Worm (Caenorhabditis elegans): ENCODE data around the gene grl-19.
A peak's percentile ranks its signal among the peaks of the same experiment; 100 is the strongest.

Gene grl-19

ce11 chrIV:282008-282407 lies 29.7 kb upstream of the grl-19 start (continued):
- TF ChIP-seq daf-16 (GFP tag; optimal IDR thresholded peaks at IDR 0.05) (no peak), daf-16 (tag; optimal IDR thresholded peaks at IDR 0.05) (peak; percentile 67), nhr-28 (tag; optimal IDR thresholded peaks at IDR 0.05) (peak; percentile 12), unc-62 (GFP tag; optimal IDR thresholded peaks at IDR 0.05 in 1 of 2) (peak in 1 of 2 experiments; percentile 61), unc-62 (tag; optimal IDR thresholded peaks at IDR 0.05) (no peak)

ce11 chrIV:281247-281646 lies 28.9 kb upstream of the grl-19 start:
- TF ChIP-seq dmd-8 (GFP tag; IDR thresholded peaks at IDR 0.05) (0 out of 2 replicates have a peak, but pooled peaks have one; percentile 40), egl-43 (GFP tag; IDR thresholded peaks at IDR 0.05) (0 out of 2 replicates have a peak, but pooled peaks have one; percentile 48), set-16 (GFP tag; IDR thresholded peaks at IDR 0.05) (peak; percentile 79)

- TF ChIP-seq dpl-1 (GFP tag; optimal IDR thresholded peaks at IDR 0.05) (no peak), nhr-28 (tag; optimal IDR thresholded peaks at IDR 0.05) (no peak), egl-27 (tag; optimal IDR thresholded peaks at IDR 0.05) (no peak), unc-62 (GFP tag; optimal IDR thresholded peaks at IDR 0.05 in 1 of 2) (peak in 1 of 2 experiments; percentile 64), unc-62 (tag; optimal IDR thresholded peaks at IDR 0.05) (no peak), dmd-8 (GFP tag; IDR thresholded peaks at IDR 0.05) (no peak)
These were observed 25.9 kb upstream of the grl-19 start for ce11 chrIV:278284-278683.

ce11 chrIV:275146-275545 lies 22.8 kb upstream of the grl-19 start:
- TF ChIP-seq aly-2 (tag; optimal IDR thresholded peaks at IDR 0.05) (no peak), pqm-1 (tag; optimal IDR thresholded peaks at IDR 0.05) (peak; percentile 54), hlh-11 (tag; optimal IDR thresholded peaks at IDR 0.05) (peak; percentile 28), dve-1 (tag; optimal IDR thresholded peaks at IDR 0.05; ENCODE audit: insufficient read depth) (peak; percentile 48), daf-16 (GFP tag; optimal IDR thresholded peaks at IDR 0.05) (no peak), daf-16 (tag; optimal IDR thresholded peaks at IDR 0.05) (peak; percentile 78), nhr-28 (tag; optimal IDR thresholded peaks at IDR 0.05) (peak; percentile 64), nhr-77 (tag; optimal IDR thresholded peaks at IDR 0.05) (peak; percentile 57), nhr-10 (tag; optimal IDR thresholded peaks at IDR 0.05) (no peak)

- TF ChIP-seq nhr-11 (tag; optimal IDR thresholded peaks at IDR 0.05) (no peak), nhr-77 (tag; optimal IDR thresholded peaks at IDR 0.05) (peak; percentile 92), mxl-3 (GFP tag; optimal IDR thresholded peaks at IDR 0.05) (peak; percentile 32), egl-27 (tag; optimal IDR thresholded peaks at IDR 0.05) (no peak), nhr-10 (tag; optimal IDR thresholded peaks at IDR 0.05) (no peak), attf-4 (tag; optimal IDR thresholded peaks at IDR 0.05) (no peak), daf-12 (tag; optimal IDR thresholded peaks at IDR 0.05) (no peak), arid-1 (GFP tag; conservative IDR thresholded peaks at IDR 0.05) (no peak), madf-5 (GFP tag; IDR thresholded peaks at IDR 0.05) (no peak), aha-1 (tag) (no peak), lin-13 (GFP tag; optimal IDR thresholded peaks at IDR 0.05) (no peak), Y105C5A.15 (GFP tag; IDR thresholded peaks at IDR 0.05) (no peak), dpl-1 (GFP tag; optimal IDR thresholded peaks at IDR 0.05) (peak; percentile 34), ceh-20 (GFP tag; IDR thresholded peaks at IDR 0.05) (no peak), F37D6.2 (tag; optimal IDR thresholded peaks at IDR 0.05) (no peak), fkh-10 (GFP tag; optimal IDR thresholded peaks at IDR 0.05) (no peak), nhr-76 (tag; optimal IDR thresholded peaks at IDR 0.05) (no peak), tag-97 (GFP tag; IDR thresholded peaks at IDR 0.05) (no peak), lin-39 (tag; optimal IDR thresholded peaks at IDR 0.05) (no peak), nhr-237 (tag; optimal IDR thresholded peaks at IDR 0.05) (no peak), T26A8.4 (GFP tag; IDR thresholded peaks at IDR 0.05) (no peak), zag-1 (tag; optimal IDR thresholded peaks at IDR 0.05) (no peak), nhr-25 (tag; optimal IDR thresholded peaks at IDR 0.05; ENCODE audit: borderline replicate concordance, insufficient read depth) (no peak), unc-39 (tag; optimal IDR thresholded peaks at IDR 0.05) (no peak), saeg-2 (GFP tag; IDR thresholded peaks at IDR 0.05) (no peak), unc-62 (GFP tag; optimal IDR thresholded peaks at IDR 0.05 in 1 of 2) (peak in 1 of 2 experiments; percentile 49), unc-62 (tag; optimal IDR thresholded peaks at IDR 0.05) (no peak), ceh-62 (tag; optimal IDR thresholded peaks at IDR 0.05) (no peak), nhr-42 (GFP tag; IDR thresholded peaks at IDR 0.05) (no peak), dmd-6 (GFP tag; IDR thresholded peaks at IDR 0.05) (peak; percentile 83), F26F4.8 (GFP tag; conservative IDR thresholded peaks at IDR 0.05) (no peak), dve-1 (tag; optimal IDR thresholded peaks at IDR 0.05; ENCODE audit: insufficient read depth) (peak; percentile 98), madf-9 (GFP tag; conservative IDR thresholded peaks at IDR 0.05) (no peak), pha-4 (GFP tag; IDR thresholded peaks at IDR 0.05) (peak; percentile 65), pha-4 (tag; optimal IDR thresholded peaks at IDR 0.05) (no peak)
These were observed 21.8 kb upstream of the grl-19 start, which contains the start of gene sma-10 for ce11 chrIV:274185-274584. Gene sma-10 (plus strand): TSS chrIV:274420.
